Fruit fly (Drosophila melanogaster): Measurements from ENCODE around the gene D19A.

Gene D19A

dm6 chr3L:6218517-6219155 lies 29.7 kb upstream of the D19A start (continued):
- TF ChIP-seq CG8319 (GFP tag; optimal IDR thresholded peaks at IDR 0.05) = no peak
- no peak for TF ChIP-seq svp (GFP tag)
- no peak for TF ChIP-seq Eip93F (GFP tag; optimal IDR thresholded peaks at IDR 0.05)
- no peak for TF ChIP-seq vri (GFP tag; optimal IDR thresholded peaks at IDR 0.05)
- TF ChIP-seq CG34406 (GFP tag; optimal IDR thresholded peaks at IDR 0.05) = no peak
- TF ChIP-seq dac (GFP tag; optimal IDR thresholded peaks at IDR 0.05) = no peak
- no peak for TF ChIP-seq Ets21C (GFP tag; optimal IDR thresholded peaks at IDR 0.05)
- TF ChIP-seq Sox14 (GFP tag; optimal IDR thresholded peaks at IDR 0.05) = no peak
- peak; percentile 8 for TF ChIP-seq Sox102F (GFP tag; optimal IDR thresholded peaks at IDR 0.05)
- TF ChIP-seq CG10631 (GFP tag; optimal IDR thresholded peaks at IDR 0.05) = no peak
- TF ChIP-seq CG6276 (GFP tag; optimal IDR thresholded peaks at IDR 0.05) = peak; percentile 1
- peak; percentile 14 for TF ChIP-seq dsx (GFP tag; optimal IDR thresholded peaks at IDR 0.05; ENCODE audit: poor library complexity, severe bottlenecking)
- no peak for TF ChIP-seq Met (GFP tag; optimal IDR thresholded peaks at IDR 0.05)
- no peak for TF ChIP-seq CG4318 (GFP tag; optimal IDR thresholded peaks at IDR 0.05)
- no peak for TF ChIP-seq acj6 (GFP tag; optimal IDR thresholded peaks at IDR 0.05)
- TF ChIP-seq achi (GFP tag; optimal IDR thresholded peaks at IDR 0.05) = no peak
- peak; percentile 55 for TF ChIP-seq CG9139 (GFP tag; optimal IDR thresholded peaks at IDR 0.05)
- TF ChIP-seq Smox (GFP tag; optimal IDR thresholded peaks at IDR 0.05) = no peak
- peak; percentile 9 for TF ChIP-seq CG10669 (GFP tag; optimal IDR thresholded peaks at IDR 0.05)
- TF ChIP-seq Hr39 (GFP tag; optimal IDR thresholded peaks at IDR 0.05) = no peak
- peak; percentile 64 to 66 for TF ChIP-seq ss (GFP tag; optimal IDR thresholded peaks at IDR 0.05)
- peak; percentile 49; the same call in 2 of the 3 replicates for TF ChIP-seq CG8119 (GFP tag; IDR thresholded peaks at IDR 0.05)
- peak; percentile 45; the same call in 1 of the 3 replicates for TF ChIP-seq eg (GFP tag; IDR thresholded peaks at IDR 0.05)
- peak; percentile 25 for TF ChIP-seq Eip78C (GFP tag)
- peak; percentile 68 for TF ChIP-seq CG6854 (GFP tag; optimal IDR thresholded peaks at IDR 0.05)
- peak; percentile 81 for TF ChIP-seq fkh (GFP tag; optimal IDR thresholded peaks at IDR 0.05)
- no peak for TF ChIP-seq esn (GFP tag; optimal IDR thresholded peaks at IDR 0.05)
- TF ChIP-seq topi (GFP tag; optimal IDR thresholded peaks at IDR 0.05) = no peak
- no peak for TF ChIP-seq CG31627 (GFP tag; optimal IDR thresholded peaks at IDR 0.05)
- peak; percentile 45 for TF ChIP-seq CG6808 (GFP tag; optimal IDR thresholded peaks at IDR 0.05)
- no peak for TF ChIP-seq CG3919 (GFP tag; optimal IDR thresholded peaks at IDR 0.05)
- no peak for TF ChIP-seq fd85E (GFP tag; optimal IDR thresholded peaks at IDR 0.05)
- no peak for TF ChIP-seq CG11762 (GFP tag; optimal IDR thresholded peaks at IDR 0.05; ENCODE audit: insufficient read depth)
- peak; percentile 50 for TF ChIP-seq net (GFP tag; optimal IDR thresholded peaks at IDR 0.05)
- TF ChIP-seq CG7368 (GFP tag; optimal IDR thresholded peaks at IDR 0.05) = no peak
- TF ChIP-seq CG11294 (GFP tag; IDR thresholded peaks at IDR 0.05) = no peak

- TF ChIP-seq Hr39 (GFP tag; optimal IDR thresholded peaks at IDR 0.05) = no peak
- TF ChIP-seq Sox102F (GFP tag; optimal IDR thresholded peaks at IDR 0.05) = peak; percentile 35
- no peak for TF ChIP-seq CG8119 (GFP tag; IDR thresholded peaks at IDR 0.05)
- TF ChIP-seq svp (GFP tag) = peak; percentile 67
- no peak for TF ChIP-seq CG8319 (GFP tag; optimal IDR thresholded peaks at IDR 0.05)
- no peak for TF ChIP-seq spab (GFP tag; optimal IDR thresholded peaks at IDR 0.05)
- no peak for TF ChIP-seq CG8632 (GFP tag; optimal IDR thresholded peaks at IDR 0.05)
- TF ChIP-seq fkh (GFP tag; optimal IDR thresholded peaks at IDR 0.05) = peak; percentile 9
- TF ChIP-seq CG11762 (GFP tag; optimal IDR thresholded peaks at IDR 0.05; ENCODE audit: insufficient read depth) = no peak
- TF ChIP-seq salr (GFP tag; optimal IDR thresholded peaks at IDR 0.05) = no peak
- no peak for TF ChIP-seq CG9139 (GFP tag; optimal IDR thresholded peaks at IDR 0.05)
- TF ChIP-seq esn (GFP tag; optimal IDR thresholded peaks at IDR 0.05) = no peak
- peak; percentile 52; the same call in 2 of the 3 replicates for TF ChIP-seq CG6163 (GFP tag; IDR thresholded peaks at IDR 0.05)
- TF ChIP-seq achi (GFP tag; optimal IDR thresholded peaks at IDR 0.05) = peak; percentile 7
- peak; percentile 37 for TF ChIP-seq CG6854 (GFP tag; optimal IDR thresholded peaks at IDR 0.05)
- TF ChIP-seq Smox (GFP tag; optimal IDR thresholded peaks at IDR 0.05) = no peak
- peak; percentile 7 for TF ChIP-seq CG3919 (GFP tag; optimal IDR thresholded peaks at IDR 0.05)
- TF ChIP-seq Eip78C (GFP tag) = no peak
- TF ChIP-seq vri (GFP tag; optimal IDR thresholded peaks at IDR 0.05) = peak; percentile 25
- TF ChIP-seq CG6808 (GFP tag; optimal IDR thresholded peaks at IDR 0.05) = no peak
- no peak; the same call in 1 of the 2 replicates for TF ChIP-seq CG15336 (GFP tag; IDR thresholded peaks at IDR 0.05)
- TF ChIP-seq CG10669 (GFP tag; optimal IDR thresholded peaks at IDR 0.05) = no peak
- TF ChIP-seq Eip93F (GFP tag; optimal IDR thresholded peaks at IDR 0.05) = no peak
- peak; percentile 67 for TF ChIP-seq Blimp-1 (GFP tag; optimal IDR thresholded peaks at IDR 0.05)
- TF ChIP-seq CG11902 (GFP tag; optimal IDR thresholded peaks at IDR 0.05) = no peak
- peak; percentile 14; the same call in 1 of the 3 replicates for TF ChIP-seq eg (GFP tag; IDR thresholded peaks at IDR 0.05)
- no peak for TF ChIP-seq Gug (GFP tag; IDR thresholded peaks at IDR 0.05)
- TF ChIP-seq CG34406 (GFP tag; optimal IDR thresholded peaks at IDR 0.05) = no peak
Observed at dm6 chr3L:6217806-6218205, 28.9 kb upstream of the D19A start, which contains the start of gene LanA. Gene LanA (minus strand): TSS chr3L:6218022.

All from whole organism, prepupa.